Worm (Caenorhabditis elegans) whole organism, L3 larva: Measurements from ENCODE around the gene F54D10.4.

Experiments used
- R02D3.7 ChIP-seq: fragments of 150-350 bp; optimal IDR thresholded peaks from 2 replicates; lab custom pipeline; 2014; ENCODE audit warnings: missing biosample characterization, missing genetic modification characterization
- ZK546.5 ChIP-seq: sonication (generic microtip); optimal IDR thresholded peaks from 2 replicates; lab custom pipeline; 2017; ENCODE audit warnings: missing biosample characterization, missing genetic modification characterization
- aly-2 ChIP-seq: fragments of 150-350 bp; optimal IDR thresholded peaks from 2 replicates; lab custom pipeline; 2014; ENCODE audit warnings: missing biosample characterization, missing genetic modification characterization
- ceh-16 ChIP-seq: sonication (generic microtip); optimal IDR thresholded peaks from 2 replicates; lab custom pipeline; 2017; ENCODE audit warnings: missing biosample characterization, missing genetic modification characterization
- ceh-28 ChIP-seq: fragments of 150-350 bp; optimal IDR thresholded peaks from 2 replicates; lab custom pipeline; 2014; ENCODE audit warnings: missing biosample characterization, missing genetic modification reagents, missing genetic modification characterization
- ceh-82 ChIP-seq: fragments of 150-350 bp; optimal IDR thresholded peaks from 2 replicates; lab custom pipeline; 2014; ENCODE audit warnings: missing biosample characterization, missing genetic modification characterization
- daf-12 ChIP-seq: fragments of 150-350 bp; optimal IDR thresholded peaks from 2 replicates; lab custom pipeline; 2014; ENCODE audit warnings: missing biosample characterization, missing genetic modification reagents, missing genetic modification characterization
- egl-5 ChIP-seq: fragments of 150-350 bp; optimal IDR thresholded peaks from 2 replicates; lab custom pipeline; 2017; ENCODE audit warnings: missing biosample characterization, missing genetic modification reagents, missing genetic modification characterization, inconsistent platforms
- elt-2 ChIP-seq: sonication (generic microtip); optimal IDR thresholded peaks from 2 replicates; lab custom pipeline; 2016; ENCODE audit warnings: missing genetic modification reagents, mild to moderate bottlenecking, missing genetic modification characterization, missing compliant biosample characterization
- elt-3 ChIP-seq, 3 experiments: fragments of 150-350 bp in 1 of 3; sonication (generic microtip) in 2 of 3; optimal IDR thresholded peaks; 2 replicates in 2 of 3; 4 replicates in 1 of 3; lab custom pipeline; 2014 to 2017; ENCODE audit warnings: missing biosample characterization in 3 of 3, missing genetic modification characterization in 3 of 3
- eor-1 ChIP-seq, 2 experiments: fragments of 150-350 bp; optimal IDR thresholded peaks; 2 replicates each; lab custom pipeline; 2014 to 2018; ENCODE audit warnings: missing biosample characterization in 2 of 2, missing genetic modification characterization in 2 of 2
- fkh-10 ChIP-seq: sonication (generic microtip); optimal IDR thresholded peaks from 2 replicates; lab custom pipeline; 2017; ENCODE audit warnings: missing biosample characterization, missing genetic modification reagents, missing genetic modification characterization
- fkh-2 ChIP-seq: fragments of 150-350 bp; optimal IDR thresholded peaks from 2 replicates; lab custom pipeline; 2014; ENCODE audit warnings: missing biosample characterization, missing genetic modification reagents, missing genetic modification characterization
- hmg-11 ChIP-seq: sonication (generic microtip); optimal IDR thresholded peaks from 2 replicates; lab custom pipeline; 2016; ENCODE audit warnings: missing genetic modification characterization, missing compliant biosample characterization
- jun-1 ChIP-seq: fragments of 150-350 bp; optimal IDR thresholded peaks from 2 replicates; lab custom pipeline; 2014; ENCODE audit warnings: missing biosample characterization, missing genetic modification reagents, missing genetic modification characterization
- lsy-12 ChIP-seq: sonication (generic microtip); optimal IDR thresholded peaks from 2 replicates; lab custom pipeline; 2016; ENCODE audit warnings: mild to moderate bottlenecking, missing genetic modification characterization, missing compliant biosample characterization
- mml-1 ChIP-seq: fragments of 150-350 bp; sonication (generic microtip); optimal IDR thresholded peaks from 3 replicates; lab custom pipeline; 2014; ENCODE audit warnings: missing biosample characterization, missing genetic modification characterization
- nhr-12 ChIP-seq: fragments of 150-350 bp; optimal IDR thresholded peaks from 2 replicates; lab custom pipeline; 2014; ENCODE audit warnings: missing biosample characterization, missing genetic modification characterization
- nhr-25 ChIP-seq: sonication (generic microtip); optimal IDR thresholded peaks from 2 replicates; lab custom pipeline; 2017; ENCODE audit warnings: missing biosample characterization, missing genetic modification characterization
- nhr-28 ChIP-seq: fragments of 150-350 bp; optimal IDR thresholded peaks from 2 replicates; lab custom pipeline; 2014; ENCODE audit warnings: missing biosample characterization, missing genetic modification characterization
- nhr-43 ChIP-seq: sonication (generic microtip); optimal IDR thresholded peaks from 2 replicates; lab custom pipeline; 2016; ENCODE audit warnings: mild to moderate bottlenecking, missing genetic modification characterization, missing compliant biosample characterization; ENCODE audit not compliant: poor library complexity, severe bottlenecking
- nhr-67 ChIP-seq: fragments of 150-350 bp; optimal IDR thresholded peaks from 2 replicates; lab custom pipeline; 2014; ENCODE audit warnings: missing biosample characterization, missing genetic modification characterization
- nhr-77 ChIP-seq: fragments of 150-350 bp; optimal IDR thresholded peaks from 2 replicates; lab custom pipeline; 2014; ENCODE audit warnings: missing biosample characterization, missing genetic modification characterization
- pha-4 ChIP-seq: fragments of 150-350 bp; optimal IDR thresholded peaks from 2 replicates; lab custom pipeline; 2014; ENCODE audit warnings: missing biosample characterization, missing genetic modification reagents, missing genetic modification characterization
- pqm-1 ChIP-seq: fragments of 150-350 bp; optimal IDR thresholded peaks from 2 replicates; lab custom pipeline; 2017; ENCODE audit warnings: missing biosample characterization, missing genetic modification characterization, inconsistent platforms
- sea-2 ChIP-seq: fragments of 150-350 bp; sonication (generic microtip); optimal IDR thresholded peaks from 4 replicates; lab custom pipeline; 2014; ENCODE audit warnings: missing biosample characterization, missing genetic modification reagents, missing genetic modification characterization
- skn-1 ChIP-seq: fragments of 150-350 bp; optimal IDR thresholded peaks from 2 replicates; lab custom pipeline; 2014; ENCODE audit warnings: missing biosample characterization, missing genetic modification characterization
- snpc-4 ChIP-seq: fragments of 150-350 bp; optimal IDR thresholded peaks from 2 replicates; lab custom pipeline; 2014; ENCODE audit warnings: missing biosample characterization, missing genetic modification characterization
- unc-39 ChIP-seq: sonication (generic microtip); optimal IDR thresholded peaks from 4 replicates; lab custom pipeline; 2017; ENCODE audit warnings: missing biosample characterization, missing genetic modification characterization
- ztf-4 ChIP-seq: fragments of 150-350 bp; optimal IDR thresholded peaks from 2 replicates; lab custom pipeline; 2014; ENCODE audit warnings: missing biosample characterization, missing genetic modification characterization

The F54D10.4 gene

DNA sequence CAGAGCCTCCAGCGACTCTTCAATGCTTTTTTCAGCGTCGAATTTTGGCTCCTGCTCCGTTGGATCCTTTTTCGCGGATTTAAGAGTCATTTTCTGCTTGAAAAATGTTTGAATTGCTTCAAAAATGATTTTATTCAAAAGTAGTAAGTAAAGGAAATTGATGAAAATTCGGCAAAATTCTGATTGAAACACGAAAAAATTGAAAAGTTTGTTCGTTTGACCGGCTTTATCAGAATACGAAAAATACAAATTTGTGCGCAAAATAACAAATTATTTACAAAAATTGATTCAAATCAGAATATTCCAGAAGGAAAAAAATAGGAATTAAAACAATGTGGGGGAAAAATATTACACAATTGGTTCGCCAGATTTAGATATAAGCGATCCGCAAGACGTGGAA lies at the start of gene F54D10.4:
Gene F54D10.4, minus strand, starts transcription at position 101 of the 400 bp plus-strand sequence.
- TF ChIP-seq nhr-12 (tag; lab: Kevin White, UChicago) (no peak), nhr-67 (tag; lab: Kevin White, UChicago) (no peak), ztf-4 (no peak), sea-2 (GFP tag; lab: Kevin White, UChicago) (no peak), ceh-82 (no peak), mml-1 (tag; lab: Kevin White, UChicago) (no peak), elt-3 (tag; optimal IDR thresholded peaks at IDR 0.05; lab: Kevin White, UChicago) (no peak), ZK546.5 (tag; lab: Kevin White, UChicago) (no peak)

DNA sequence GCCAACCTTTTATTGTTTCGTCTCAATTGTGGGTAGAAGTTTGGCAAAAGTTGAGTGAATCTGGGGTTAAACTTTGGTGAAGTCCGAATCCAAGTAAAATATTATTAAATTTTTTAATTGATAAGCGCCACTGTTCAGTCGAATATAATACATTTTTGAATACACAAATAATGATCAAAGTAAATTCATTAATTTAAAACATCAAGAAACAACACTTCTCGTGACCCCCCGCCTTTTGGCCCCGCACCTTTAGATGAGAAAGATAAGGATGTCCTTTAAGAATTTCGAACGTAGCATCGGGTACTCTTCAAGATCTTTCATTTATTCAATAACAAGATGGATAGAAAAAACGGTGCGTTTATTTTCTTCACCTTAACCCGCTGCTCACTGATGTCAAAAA lies 45.8 kb upstream of the F54D10.4 start, which contains the start of gene nhr-257:
Gene nhr-257, plus strand, starts transcription at position 301 of the 400 bp plus-strand sequence.
- TF ChIP-seq fkh-10 (GFP tag; lab: Kevin White, UChicago) = no peak
- no peak for TF ChIP-seq nhr-28
- no peak for TF ChIP-seq nhr-77 (tag; lab: Kevin White, UChicago)
- TF ChIP-seq nhr-25 (tag; lab: Kevin White, UChicago) = no peak
- TF ChIP-seq nhr-12 (tag; lab: Kevin White, UChicago) = no peak
- no peak for TF ChIP-seq lsy-12

DNA sequence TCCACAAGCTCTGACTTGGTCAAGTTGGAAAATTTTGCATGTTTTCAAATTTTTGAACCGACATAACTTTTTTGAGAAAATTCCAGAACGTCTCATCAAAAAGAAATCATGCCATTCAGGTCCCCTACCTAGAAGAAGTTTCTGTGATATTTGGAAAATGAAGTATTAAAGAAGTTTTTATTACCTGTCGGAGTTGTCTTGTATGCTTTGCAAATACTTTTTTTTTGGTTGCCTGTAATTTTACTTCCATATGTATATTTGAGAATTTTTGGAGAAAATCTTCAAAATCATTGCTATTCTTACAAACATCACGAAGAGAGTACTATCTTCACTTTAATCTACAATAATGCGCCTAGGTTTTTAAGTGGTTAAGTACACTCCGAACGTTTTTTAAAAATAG lies 43.8 kb upstream of the F54D10.4 start, which contains the start of gene nhr-72:
Gene nhr-72, minus strand, starts transcription at position 101 of the 400 bp plus-strand sequence.
- TF ChIP-seq nhr-67 (tag; lab: Kevin White, UChicago) (no peak), sea-2 (GFP tag; lab: Kevin White, UChicago) (no peak), ceh-16 (no peak), lsy-12 (no peak), mml-1 (tag; lab: Kevin White, UChicago) (no peak), jun-1 (tag; lab: Kevin White, UChicago) (no peak), ztf-4 (no peak), elt-3 (tag; optimal IDR thresholded peaks at IDR 0.05; lab: Kevin White, UChicago) (no peak), pha-4 (tag; lab: Kevin White, UChicago) (no peak), nhr-12 (tag; lab: Kevin White, UChicago) (no peak), aly-2 (tag; lab: Kevin White, UChicago) (no peak), nhr-28 (no peak), nhr-43 (tag; lab: Kevin White, UChicago) (no peak), nhr-25 (tag; lab: Kevin White, UChicago) (no peak), nhr-77 (tag; lab: Kevin White, UChicago) (no peak), eor-1 (tag; optimal IDR thresholded peaks at IDR 0.05; lab: Kevin White, UChicago) (no peak)

DNA sequence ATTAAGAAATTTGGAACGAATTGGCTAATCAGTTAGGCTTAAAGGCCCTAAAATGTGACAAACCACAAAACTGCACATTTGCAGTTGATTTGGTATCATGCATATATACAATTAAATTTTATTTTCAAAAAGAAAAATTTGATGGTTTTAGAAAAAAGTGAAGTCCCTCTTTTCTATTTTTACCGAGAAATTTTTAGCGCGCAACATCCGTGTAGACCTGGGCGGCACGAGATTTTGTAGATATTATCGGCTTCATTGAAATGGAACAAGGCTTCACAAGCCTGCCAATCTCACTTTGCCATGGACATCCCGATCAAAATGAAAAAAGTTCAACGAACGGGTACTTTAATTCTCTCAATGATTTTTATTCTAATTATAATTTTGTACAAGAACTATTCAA lies 39.2 kb upstream of the F54D10.4 start, which contains the start of gene C17A2.2:
Gene C17A2.2, plus strand, starts transcription at position 301 of the 400 bp plus-strand sequence.
- TF ChIP-seq egl-5 (tag; lab: Kevin White, UChicago) (no peak), ceh-28 (tag; lab: Kevin White, UChicago) (no peak), nhr-25 (tag; lab: Kevin White, UChicago) (no peak), nhr-12 (tag; lab: Kevin White, UChicago) (no peak), ZK546.5 (tag; lab: Kevin White, UChicago) (no peak), ceh-16 (no peak), unc-39 (tag; lab: Kevin White, UChicago) (no peak), lsy-12 (no peak), nhr-43 (tag; lab: Kevin White, UChicago) (no peak)

DNA sequence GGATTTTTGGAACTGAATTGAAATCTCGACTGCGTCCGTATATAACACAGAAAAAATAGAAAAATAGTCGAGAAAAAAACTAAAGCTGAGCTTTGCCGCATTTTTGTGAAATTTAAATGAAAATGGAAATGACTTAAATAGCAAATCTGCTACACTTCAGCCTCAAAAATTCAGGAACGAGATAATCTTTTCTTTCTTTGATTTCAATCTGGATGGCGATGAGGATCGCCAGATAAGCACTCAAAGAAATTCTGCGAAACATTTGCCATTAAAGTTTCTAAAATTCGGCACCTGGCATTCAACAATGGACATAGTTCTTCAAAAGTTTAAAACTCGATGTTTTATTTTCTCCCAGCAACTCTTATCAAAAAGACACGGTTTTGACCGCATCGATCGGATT lies 36.4 kb upstream of the F54D10.4 start, which contains the start of the genes C17A2.7 and C17A2.3:
Gene C17A2.7, minus strand, starts transcription at position 101 of the 400 bp plus-strand sequence.
Gene C17A2.3, plus strand, starts transcription at position 305 of the 400 bp plus-strand sequence.
- TF ChIP-seq aly-2 (tag; lab: Kevin White, UChicago) = no peak
- TF ChIP-seq fkh-2 (tag; lab: Kevin White, UChicago) = no peak
- no peak for TF ChIP-seq fkh-10 (GFP tag; lab: Kevin White, UChicago)
- TF ChIP-seq elt-3 (tag; optimal IDR thresholded peaks at IDR 0.05; lab: Kevin White, UChicago) = no peak
- TF ChIP-seq hmg-11 (tag; lab: Kevin White, UChicago) = no peak
- TF ChIP-seq snpc-4 = no peak
- no peak for TF ChIP-seq pqm-1 (tag; lab: Kevin White, UChicago)
- no peak for TF ChIP-seq nhr-77 (tag; lab: Kevin White, UChicago)
- TF ChIP-seq elt-2 (tag; lab: Kevin White, UChicago) = no peak
- TF ChIP-seq ceh-16 = no peak
- TF ChIP-seq daf-12 = no peak
- no peak for TF ChIP-seq ceh-82
- TF ChIP-seq jun-1 (tag; lab: Kevin White, UChicago) = no peak
- TF ChIP-seq ZK546.5 (tag; lab: Kevin White, UChicago) = no peak
- TF ChIP-seq R02D3.7 = no peak
- TF ChIP-seq skn-1 = no peak
- TF ChIP-seq, all 47 proteins: peak for 0
